Fruit fly (Drosophila melanogaster) whole organism, embryonic: Measurements from ENCODE around the gene CG14269.

Source experiments
- Adf1 ChIP-seq: fragments of 200-800 bp; sonication (Bioruptor generic); IDR thresholded peaks from 2 replicates; pipeline ENCODE4 v1.3.6; 2022; ENCODE audit warnings: missing biosample characterization, missing genetic modification characterization
- BtbVII ChIP-seq: fragments of 200-800 bp; sonication (Bioruptor generic); optimal IDR thresholded peaks from 3 replicates; lab custom pipeline; 2017; ENCODE audit warnings: missing biosample characterization, mild to moderate bottlenecking, missing genetic modification characterization
- CG1024 ChIP-seq: fragments of 200-800 bp; sonication (Bioruptor generic); IDR thresholded peaks from 2 replicates; pipeline ENCODE4 v1.3.6; 2022; ENCODE audit warnings: missing biosample characterization, missing genetic modification characterization
- CG10959 ChIP-seq: fragments of 200-800 bp; sonication (Bioruptor generic); IDR thresholded peaks from 2 replicates; pipeline ENCODE4 v1.3.6; 2022; ENCODE audit warnings: missing biosample characterization, missing genetic modification characterization
- CG11723 ChIP-seq: fragments of 200-800 bp; sonication (Bioruptor generic); optimal IDR thresholded peaks from 2 replicates; lab custom pipeline; 2017; ENCODE audit warnings: missing biosample characterization, mild to moderate bottlenecking, missing genetic modification characterization
- CG12104 ChIP-seq: fragments of 200-800 bp; sonication (Bioruptor generic); optimal IDR thresholded peaks from 3 replicates; lab custom pipeline; 2016; ENCODE audit warnings: missing biosample characterization, missing genetic modification characterization
- CG12391 ChIP-seq: fragments of 200-800 bp; sonication (Bioruptor generic); optimal IDR thresholded peaks from 3 replicates; lab custom pipeline; 2018; ENCODE audit warnings: missing biosample characterization, mild to moderate bottlenecking, missing genetic modification characterization, moderate library complexity
- CG14050 ChIP-seq: fragments of 200-800 bp; sonication (Bioruptor generic); IDR thresholded peaks from 3 replicates; pipeline ENCODE4 v1.3.6; 2022; ENCODE audit warnings: missing biosample characterization, missing genetic modification characterization
- CG1529 ChIP-seq: fragments of 200-800 bp; sonication (Bioruptor generic); optimal IDR thresholded peaks from 3 replicates; lab custom pipeline; 2018; ENCODE audit warnings: missing biosample characterization, missing genetic modification characterization
- CG16779 ChIP-seq: fragments of 200-800 bp; sonication (Bioruptor generic); IDR thresholded peaks from 2 replicates; pipeline ENCODE4 v1.3.6; 2022; ENCODE audit warnings: missing biosample characterization, missing genetic modification characterization
- CG18011 ChIP-seq: fragments of 200-800 bp; sonication (Bioruptor generic); optimal IDR thresholded peaks from 2 replicates; lab custom pipeline; 2017; ENCODE audit warnings: missing biosample characterization, missing genetic modification characterization, mild to moderate bottlenecking, moderate library complexity, missing genotype
- CG18262 ChIP-seq: fragments of 200-800 bp; optimal IDR thresholded peaks from 3 replicates; lab custom pipeline; 2019; ENCODE audit warnings: missing biosample characterization, mild to moderate bottlenecking, missing genetic modification characterization, moderate library complexity
- CG18619 ChIP-seq: fragments of 200-800 bp; sonication (Bioruptor generic); optimal IDR thresholded peaks from 3 replicates; lab custom pipeline; 2017; ENCODE audit warnings: missing biosample characterization, mild to moderate bottlenecking, missing genetic modification characterization
- CG2116 ChIP-seq: fragments of 200-800 bp; sonication (Bioruptor generic); optimal IDR thresholded peaks from 3 replicates; lab custom pipeline; 2018; ENCODE audit warnings: missing biosample characterization, mild to moderate bottlenecking, missing genetic modification characterization
- CG31441 ChIP-seq: fragments of 200-800 bp; sonication (Bioruptor generic); IDR thresholded peaks from 2 replicates; pipeline ENCODE4 v1.3.6; 2022; ENCODE audit warnings: missing biosample characterization, missing genetic modification characterization
- CG32532 ChIP-seq: fragments of 200-800 bp; sonication (Bioruptor generic); IDR thresholded peaks from 2 replicates; pipeline ENCODE4 v1.3.6; 2022; ENCODE audit warnings: missing biosample characterization, missing genetic modification characterization
- CG43689 ChIP-seq: fragments of 200-800 bp; sonication (Bioruptor generic); IDR thresholded peaks from 2 replicates; pipeline ENCODE4 v1.3.6; 2022; ENCODE audit warnings: missing biosample characterization, missing genetic modification characterization
- CG5245 ChIP-seq: fragments of 200-800 bp; sonication (Bioruptor generic); optimal IDR thresholded peaks from 3 replicates; lab custom pipeline; 2016; ENCODE audit warnings: missing biosample characterization, missing genetic modification characterization
- CG6791 ChIP-seq: fragments of 200-800 bp; sonication (Bioruptor generic); IDR thresholded peaks from 3 replicates; pipeline ENCODE4 v1.3.6; 2022; ENCODE audit warnings: missing biosample characterization, missing genetic modification characterization; ENCODE audit not compliant: partially characterized antibody
- CG7357 ChIP-seq: fragments of 200-800 bp; sonication (Bioruptor generic); IDR thresholded peaks from 3 replicates; pipeline ENCODE4 v1.3.6; 2022; ENCODE audit warnings: missing biosample characterization, missing genetic modification characterization
- CG8944 ChIP-seq: fragments of 200-800 bp; sonication (Bioruptor generic); optimal IDR thresholded peaks from 3 replicates; lab custom pipeline; 2016; ENCODE audit warnings: missing biosample characterization, missing genetic modification characterization
- CG9215 ChIP-seq: fragments of 200-800 bp; sonication (Bioruptor generic); IDR thresholded peaks from 2 replicates; pipeline ENCODE4 v1.3.6; 2022; ENCODE audit warnings: missing biosample characterization, missing genetic modification characterization
- ERR ChIP-seq: fragments of 200-800 bp; sonication (Bioruptor generic); optimal IDR thresholded peaks from 2 replicates; lab custom pipeline; 2016; ENCODE audit warnings: missing biosample characterization, missing genetic modification characterization
- Elba2 ChIP-seq: fragments of 200-800 bp; sonication (Bioruptor generic); optimal IDR thresholded peaks from 3 replicates; lab custom pipeline; 2016; ENCODE audit warnings: missing biosample characterization, missing genetic modification characterization
- Fer3 ChIP-seq: fragments of 200-800 bp; sonication (Bioruptor generic); optimal IDR thresholded peaks from 2 replicates; lab custom pipeline; 2018; ENCODE audit warnings: missing biosample characterization, mild to moderate bottlenecking, missing genetic modification characterization, moderate library complexity
- Optix ChIP-seq: fragments of 200-800 bp; sonication (Bioruptor generic); IDR thresholded peaks from 3 replicates; pipeline ENCODE4 v1.3.6; 2022; ENCODE audit warnings: missing biosample characterization, missing genetic modification characterization
- Sin3A ChIP-seq: fragments of >200 bp; optimal IDR thresholded peaks from 2 replicates; lab custom pipeline; 2018
- al ChIP-seq: fragments of 200-800 bp; sonication (Bioruptor generic); IDR thresholded peaks from 2 replicates; pipeline ENCODE4 v1.3.6; 2022; ENCODE audit warnings: missing biosample characterization, missing genetic modification characterization
- chinmo ChIP-seq: fragments of 200-800 bp; sonication (Bioruptor generic); IDR thresholded peaks from 4 replicates; pipeline ENCODE4 v1.3.6; 2022; ENCODE audit warnings: missing biosample characterization, missing genetic modification characterization; ENCODE audit not compliant: partially characterized antibody
- crp ChIP-seq, 2 experiments: fragments of 200-800 bp; sonication (Bioruptor generic); optimal IDR thresholded peaks; 2 replicates in 1 of 2; 3 replicates in 1 of 2; lab custom pipeline; 2017; ENCODE audit warnings: missing biosample characterization in 2 of 2, missing genetic modification characterization in 2 of 2, mild to moderate bottlenecking in 1 of 2, moderate library complexity in 1 of 2
- da ChIP-seq: fragments of 200-800 bp; sonication (Bioruptor generic); optimal IDR thresholded peaks from 2 replicates; lab custom pipeline; 2016; ENCODE audit warnings: missing biosample characterization, missing genetic modification characterization
- dimm ChIP-seq: fragments of 200-800 bp; sonication (Bioruptor generic); IDR thresholded peaks from 2 replicates; pipeline ENCODE4 v1.3.6; 2022; ENCODE audit warnings: missing biosample characterization, missing genetic modification characterization
- dmrt11E ChIP-seq: fragments of 200-800 bp; sonication (Bioruptor generic); optimal IDR thresholded peaks from 3 replicates; lab custom pipeline; 2018; ENCODE audit warnings: missing biosample characterization, mild to moderate bottlenecking, missing genetic modification characterization, moderate library complexity
- eyg ChIP-seq: fragments of 200-800 bp; sonication (Bioruptor generic); optimal IDR thresholded peaks from 3 replicates; lab custom pipeline; 2016; ENCODE audit warnings: missing biosample characterization, missing genetic modification characterization
- fu2 ChIP-seq: fragments of 200-800 bp; sonication (Bioruptor generic); optimal IDR thresholded peaks from 2 replicates; lab custom pipeline; 2016; ENCODE audit warnings: missing biosample characterization, missing genetic modification characterization
- gcm ChIP-seq: fragments of 200-800 bp; sonication (Bioruptor generic); optimal IDR thresholded peaks from 2 replicates; lab custom pipeline; 2019; ENCODE audit warnings: missing biosample characterization, mild to moderate bottlenecking, missing genetic modification characterization, moderate library complexity
- ham ChIP-seq: fragments of 200-800 bp; sonication (Bioruptor generic); IDR thresholded peaks from 2 replicates; pipeline ENCODE4 v1.3.6; 2022; ENCODE audit warnings: missing biosample characterization, missing genetic modification characterization
- hth ChIP-seq: fragments of >200 bp; optimal IDR thresholded peaks from 2 replicates; lab custom pipeline; 2017; ENCODE audit warnings: inconsistent platforms
- insv ChIP-seq, 2 experiments: fragments of 200-800 bp; sonication (Bioruptor generic); optimal IDR thresholded peaks; 3 replicates each; lab custom pipeline; 2016 to 2018; ENCODE audit warnings: missing biosample characterization in 2 of 2, missing genetic modification characterization in 2 of 2
- jigr1 ChIP-seq: fragments of 200-800 bp; sonication (Bioruptor generic); IDR thresholded peaks from 3 replicates; pipeline ENCODE4 v1.3.6; 2022; ENCODE audit warnings: missing biosample characterization, missing genetic modification characterization
- kah ChIP-seq: fragments of 200-800 bp; sonication (Bioruptor generic); optimal IDR thresholded peaks from 2 replicates; lab custom pipeline; 2018; ENCODE audit warnings: missing biosample characterization, mild to moderate bottlenecking, missing genetic modification characterization
- ken ChIP-seq: fragments of 200-800 bp; sonication (Bioruptor generic); IDR thresholded peaks from 3 replicates; pipeline ENCODE4 v1.3.6; 2022; ENCODE audit warnings: missing biosample characterization, missing genetic modification characterization
- lmd ChIP-seq: fragments of 200-800 bp; sonication (Bioruptor generic); IDR thresholded peaks from 2 replicates; pipeline ENCODE4 v1.3.6; 2022; ENCODE audit warnings: missing biosample characterization, missing genetic modification characterization
- odd ChIP-seq: fragments of 200-800 bp; sonication (Bioruptor generic); optimal IDR thresholded peaks from 2 replicates; lab custom pipeline; 2017; ENCODE audit warnings: missing biosample characterization, mild to moderate bottlenecking, missing genetic modification characterization
- onecut ChIP-seq: fragments of 200-800 bp; sonication (Bioruptor generic); IDR thresholded peaks from 2 replicates; pipeline ENCODE4 v1.3.6; 2022; ENCODE audit warnings: missing biosample characterization, missing genetic modification characterization
- pros ChIP-seq: fragments of 200-800 bp; sonication (Bioruptor generic); optimal IDR thresholded peaks from 3 replicates; lab custom pipeline; 2019; ENCODE audit warnings: missing biosample characterization, mild to moderate bottlenecking, missing genetic modification characterization, moderate library complexity
- pum ChIP-seq: fragments of 200-800 bp; sonication (Bioruptor generic); optimal IDR thresholded peaks from 2 replicates; lab custom pipeline; 2016; ENCODE audit warnings: missing biosample characterization, missing genetic modification characterization
- row ChIP-seq: fragments of 200-800 bp; sonication (Bioruptor generic); IDR thresholded peaks from 3 replicates; pipeline ENCODE4 v1.3.6; 2022; ENCODE audit warnings: missing biosample characterization, missing genetic modification characterization
- sim ChIP-seq: fragments of 200-800 bp; sonication (Bioruptor generic); IDR thresholded peaks from 2 replicates; pipeline ENCODE4 v1.3.6; 2022; ENCODE audit warnings: missing biosample characterization, missing genetic modification characterization
- so ChIP-seq: fragments of 200-800 bp; sonication (Bioruptor generic); IDR thresholded peaks from 3 replicates; pipeline ENCODE4 v1.3.6; 2022; ENCODE audit warnings: missing biosample characterization, missing genetic modification characterization
- ttk ChIP-seq: fragments of 200-800 bp; sonication (Bioruptor generic); IDR thresholded peaks from 2 replicates; pipeline ENCODE4 v2.1.2; 2022; ENCODE audit warnings: missing biosample characterization, missing genetic modification characterization
- vvl ChIP-seq: fragments of 200-800 bp; sonication (Bioruptor generic); IDR thresholded peaks from 2 replicates; pipeline ENCODE4 v1.3.6; 2022; ENCODE audit warnings: missing biosample characterization, missing genetic modification characterization

CG14269 gene

DNA sequence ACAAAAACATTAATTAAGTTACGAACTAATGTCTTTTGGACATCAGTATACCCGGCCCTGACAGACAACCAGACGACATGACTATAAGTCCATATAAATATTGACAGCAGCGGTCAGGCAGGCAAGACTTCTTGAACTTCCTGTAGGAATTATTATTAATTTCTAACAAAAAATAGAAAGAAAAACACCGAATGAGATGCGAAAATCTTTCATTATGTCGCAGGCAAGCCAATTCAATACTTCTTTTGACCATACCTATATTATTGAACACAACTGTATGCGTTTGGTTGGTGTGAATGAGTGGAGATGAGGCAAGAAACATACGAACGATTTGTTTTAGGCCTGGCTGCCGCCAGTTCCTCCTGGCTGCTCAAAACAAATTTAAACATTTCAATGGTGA is 10.6 kb downstream of the CG14269 start (continued):
- peak; percentile 63 for TF ChIP-seq dimm (GFP tag; lab: Robert Waterston, UW)
- peak; percentile 75 for TF ChIP-seq CG1024 (GFP tag; lab: Robert Waterston, UW)
- 0 out of 3 replicates have a peak, but pooled peaks have one; percentile 65 for TF ChIP-seq so (GFP tag; lab: Robert Waterston, UW)
- TF ChIP-seq kah, result peak; percentile 42
- TF ChIP-seq CG16779 (GFP tag; lab: Robert Waterston, UW), result 0 out of 2 replicates have a peak, but pooled peaks have one; percentile 28
- TF ChIP-seq ttk, result peak; percentile 81
- peak; percentile 73 for TF ChIP-seq CG43689 (GFP tag; lab: Robert Waterston, UW)
- peak; percentile 84 for TF ChIP-seq CG12391 (tag; lab: Kevin White, UChicago)
- TF ChIP-seq CG2116, result peak; percentile 46
- TF ChIP-seq Adf1 (GFP tag; lab: Robert Waterston, UW), result no peak
- peak; percentile 59 for TF ChIP-seq onecut (GFP tag; lab: Robert Waterston, UW)
- TF ChIP-seq CG6791 (GFP tag; lab: Robert Waterston, UW), result no peak
- TF ChIP-seq CG32532 (GFP tag; lab: Robert Waterston, UW), result peak; percentile 82
- TF ChIP-seq eyg (GFP tag; lab: Kevin White, UChicago), result peak; percentile 32
- TF ChIP-seq ham, result no peak
- TF ChIP-seq ken (GFP tag; lab: Robert Waterston, UW), result peak; percentile 71
- peak; percentile 81 for TF ChIP-seq CG18262 (tag; lab: Kevin White, UChicago)
- TF ChIP-seq insv (GFP tag; optimal IDR thresholded peaks at IDR 0.05; lab: Kevin White, UChicago), result no peak
- TF ChIP-seq jigr1 (GFP tag; lab: Robert Waterston, UW), result peak; percentile 70; the same call in 2 of the 3 replicates
- TF ChIP-seq hth, result no peak
- peak; percentile 88 for TF ChIP-seq row
- TF ChIP-seq chinmo, result no peak
- peak; percentile 87 for TF ChIP-seq lmd (GFP tag; lab: Robert Waterston, UW)
- TF ChIP-seq CG8944 (GFP tag; lab: Kevin White, UChicago), result peak; percentile 66
- peak; percentile 91 for TF ChIP-seq vvl (GFP tag; lab: Robert Waterston, UW)
- TF ChIP-seq CG7357 (GFP tag; lab: Robert Waterston, UW), result peak; percentile 66; the same call in 2 of the 3 replicates
- peak; percentile 78 for TF ChIP-seq al (GFP tag; lab: Robert Waterston, UW)
- TF ChIP-seq Elba2, result peak; percentile 12
- TF ChIP-seq da (GFP tag; lab: Kevin White, UChicago), result peak; percentile 12
- peak; percentile 72 for TF ChIP-seq pum (GFP tag; lab: Kevin White, UChicago)
- TF ChIP-seq dmrt11E, result peak; percentile 77
- no peak for TF ChIP-seq CG12104
- TF ChIP-seq Fer3 (tag; lab: Kevin White, UChicago), result peak; percentile 68
- TF ChIP-seq BtbVII (GFP tag; lab: Kevin White, UChicago), result peak; percentile 71
- TF ChIP-seq CG1529, result peak; percentile 53
- peak; percentile 69 for TF ChIP-seq CG18619 (GFP tag; lab: Kevin White, UChicago)
- TF ChIP-seq CG18011 (GFP tag; lab: Kevin White, UChicago), result peak; percentile 48
- peak; percentile 46 for TF ChIP-seq ERR (GFP tag; lab: Kevin White, UChicago)
- TF ChIP-seq crp (GFP tag; optimal IDR thresholded peaks at IDR 0.05; lab: Kevin White, UChicago), result peak in 1 of 2 experiments; percentile 18
- TF ChIP-seq odd (GFP tag; lab: Kevin White, UChicago), result peak; percentile 78
- peak; percentile 68; the same call in 2 of the 3 replicates for TF ChIP-seq Optix (GFP tag; lab: Robert Waterston, UW)
- TF ChIP-seq CG31441 (GFP tag; lab: Robert Waterston, UW), result peak; percentile 90
- peak; percentile 68 for TF ChIP-seq CG11723
- TF ChIP-seq CG14050 (GFP tag; lab: Robert Waterston, UW), result peak; percentile 83
- no peak for TF ChIP-seq pros (GFP tag; lab: Kevin White, UChicago)
- no peak for TF ChIP-seq Sin3A
- peak; percentile 36 for TF ChIP-seq fu2
- peak; percentile 64 for TF ChIP-seq CG10959 (GFP tag; lab: Robert Waterston, UW)
- peak; percentile 68 for TF ChIP-seq CG5245 (GFP tag; lab: Kevin White, UChicago)
- peak; percentile 74 for TF ChIP-seq gcm (GFP tag; lab: Kevin White, UChicago)
- peak; percentile 46; the same call in 1 of the 2 replicates for TF ChIP-seq sim
- TF ChIP-seq CG9215 (GFP tag; lab: Robert Waterston, UW), result peak; percentile 52; the same call in 1 of the 2 replicates
